Fruit fly (Drosophila melanogaster): ENCODE results near the gene Dyrk2.

DNA sequence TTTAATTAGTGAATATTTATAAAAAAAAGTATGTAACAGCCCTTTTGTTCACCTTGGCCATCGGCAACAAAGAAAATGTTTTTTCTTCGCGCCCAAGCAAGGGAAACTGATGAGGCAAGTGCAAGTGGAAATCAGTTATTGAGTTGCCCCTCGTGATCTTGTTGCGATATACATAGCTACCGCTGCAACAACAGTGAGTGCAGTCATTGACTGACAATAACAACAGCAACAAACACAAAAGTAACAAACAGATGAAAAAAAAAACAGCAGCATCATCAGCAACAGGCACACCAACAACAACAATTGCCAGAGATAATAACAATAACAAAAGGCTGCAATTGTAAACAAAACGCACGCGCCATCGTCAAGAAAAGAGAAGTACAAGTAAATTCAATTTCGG, 11.1 kb upstream of the Dyrk2 start:
- TF ChIP-seq psq (optimal IDR thresholded peaks at IDR 0.05), result no peak
- no peak for TF ChIP-seq ttk (optimal IDR thresholded peaks at IDR 0.05)
- TF ChIP-seq insv (optimal IDR thresholded peaks at IDR 0.05), result no peak
- no peak for TF ChIP-seq Myc (optimal IDR thresholded peaks at IDR 0.05)
